Worm (Caenorhabditis elegans): Measurements from ENCODE around the gene spp-9.

ce11 chrX:11474149-11474585 is 13.4 kb upstream of the spp-9 start:
- TF ChIP-seq pes-1 (GFP tag; IDR thresholded peaks at IDR 0.05) (no peak), ama-1 (optimal IDR thresholded peaks at IDR 0.05) (no peak)

Measured in whole organism, early embryonic.